Fruit fly (Drosophila melanogaster) whole organism, embryonic: ENCODE results near the gene Rnmt.

Experiments
- CG1792 ChIP-seq: fragments of 200-800 bp; sonication (Bioruptor generic); optimal IDR thresholded peaks from 2 replicates; lab custom pipeline; 2016; ENCODE audit warnings: missing biosample characterization, missing genetic modification characterization
- schlank ChIP-seq: fragments of 200-800 bp; sonication (Bioruptor generic); optimal IDR thresholded peaks from 2 replicates; lab custom pipeline; 2018; ENCODE audit warnings: missing biosample characterization, mild to moderate bottlenecking, missing genetic modification characterization
- zen2 ChIP-seq: fragments of 200-800 bp; sonication (Bioruptor generic); IDR thresholded peaks from 3 replicates; pipeline ENCODE4 v1.3.6; 2022; ENCODE audit warnings: missing biosample characterization, missing genetic modification characterization; ENCODE audit not compliant: partially characterized antibody

DNA sequence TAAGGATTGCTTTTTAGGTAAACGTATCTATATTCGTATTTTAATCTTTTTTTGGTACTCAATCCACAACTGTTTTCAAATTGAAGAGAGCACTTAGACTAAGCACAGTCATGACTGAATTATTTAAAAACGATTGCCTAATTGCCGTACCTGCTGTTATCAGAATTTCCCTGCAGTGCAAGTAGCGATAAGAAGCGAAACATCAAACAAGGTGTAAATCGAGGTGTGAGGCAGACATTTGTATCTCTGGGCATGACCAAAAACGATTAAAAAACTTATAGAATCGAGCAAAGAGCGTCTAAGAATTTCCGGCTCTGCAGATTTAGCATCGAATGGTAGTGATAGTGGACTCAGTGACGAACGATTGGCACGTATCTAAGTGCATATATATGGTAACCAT is 45.4 kb downstream of the Rnmt start:
- TF ChIP-seq schlank (tag; lab: Kevin White, UChicago) (no peak), CG1792 (GFP tag; lab: Kevin White, UChicago) (no peak), zen2 (no peak)
